Fruit fly (Drosophila melanogaster): Measurements from ENCODE around the gene Ndc80.
A peak's percentile ranks its signal among the peaks of the same experiment; 100 is the strongest.

Ndc80 gene

DNA sequence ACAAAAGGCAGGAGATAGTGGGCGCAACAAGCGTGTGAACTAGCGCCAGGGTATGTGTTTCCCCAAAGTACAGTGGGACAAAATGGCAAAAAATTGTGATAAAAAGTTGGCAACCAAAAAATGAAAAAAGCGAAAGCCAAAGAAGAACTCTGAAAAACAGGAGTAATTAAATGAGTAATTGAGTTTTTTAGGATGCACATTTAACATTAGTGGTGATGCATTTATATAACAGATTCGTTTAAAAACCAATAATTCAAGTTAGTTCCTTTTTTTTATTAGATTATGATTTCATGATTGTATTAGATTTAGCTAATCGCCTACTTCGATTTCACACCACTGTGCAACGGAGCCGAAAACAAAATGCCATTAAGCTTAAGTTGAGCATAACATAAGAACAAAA is 39.5 kb downstream of the Ndc80 start (continued):
- TF ChIP-seq Adf1 (GFP tag; IDR thresholded peaks at IDR 0.05) (no peak), CG31365 (tag; optimal IDR thresholded peaks at IDR 0.05) (no peak), CG1529 (GFP tag; optimal IDR thresholded peaks at IDR 0.05) (peak; percentile 43), CG10267 (tag; optimal IDR thresholded peaks at IDR 0.05) (peak; percentile 47), Sry-δ (GFP tag; optimal IDR thresholded peaks at IDR 0.05) (peak; percentile 6), Trl (optimal IDR thresholded peaks at IDR 0.05) (no peak), Trl (GFP tag; optimal IDR thresholded peaks at IDR 0.05) (peak; percentile 54), Ptx1 (GFP tag; IDR thresholded peaks at IDR 0.05) (peak; percentile 62), CG14014 (GFP tag; IDR thresholded peaks at IDR 0.05) (0 out of 2 replicates have a peak, but pooled peaks have one; percentile 27), CG15269 (tag; optimal IDR thresholded peaks at IDR 0.05) (peak; percentile 63), CG12659 (GFP tag; optimal IDR thresholded peaks at IDR 0.05) (peak; percentile 18), CG10147 (GFP tag; optimal IDR thresholded peaks at IDR 0.05) (peak; percentile 43), ftz-f1 (GFP tag; optimal IDR thresholded peaks at IDR 0.05) (no peak), hkb (optimal IDR thresholded peaks at IDR 0.05) (no peak), hkb (GFP tag; IDR thresholded peaks at IDR 0.05) (peak; percentile 41; the same call in 1 of the 2 replicates), tap (tag; optimal IDR thresholded peaks at IDR 0.05) (peak; percentile 22), CG12104 (GFP tag; optimal IDR thresholded peaks at IDR 0.05) (peak; percentile 9), CG7271 (tag; optimal IDR thresholded peaks at IDR 0.05) (no peak), lmd (GFP tag; IDR thresholded peaks at IDR 0.05) (peak; percentile 54), CG4360 (GFP tag; IDR thresholded peaks at IDR 0.05) (no peak), CkIIα-i1 (GFP tag; IDR thresholded peaks at IDR 0.05) (no peak), esg (GFP tag; conservative IDR thresholded peaks at IDR 0.05) (peak; percentile 51), Atf3 (GFP tag; optimal IDR thresholded peaks at IDR 0.05) (peak; percentile 14), CG14050 (GFP tag; IDR thresholded peaks at IDR 0.05) (no peak), dati (GFP tag; IDR thresholded peaks at IDR 0.05) (no peak), fd96Cb (tag; optimal IDR thresholded peaks at IDR 0.05) (peak; percentile 77), pb (GFP tag; optimal IDR thresholded peaks at IDR 0.05) (peak; percentile 26), tio (GFP tag; optimal IDR thresholded peaks at IDR 0.05) (peak; percentile 60), CG9817 (tag; optimal IDR thresholded peaks at IDR 0.05) (peak; percentile 10), dmrt11E (tag; optimal IDR thresholded peaks at IDR 0.05) (peak; percentile 53), br (optimal IDR thresholded peaks at IDR 0.05) (no peak), luna (GFP tag; optimal IDR thresholded peaks at IDR 0.05) (no peak), Mrtf (GFP tag; IDR thresholded peaks at IDR 0.05) (no peak), CG32772 (GFP tag; IDR thresholded peaks at IDR 0.05) (no peak), TFAM (GFP tag; optimal IDR thresholded peaks at IDR 0.05) (no peak), lbe (GFP tag; optimal IDR thresholded peaks at IDR 0.05) (no peak), CG6854 (GFP tag; optimal IDR thresholded peaks at IDR 0.05) (no peak), Opbp (GFP tag; IDR thresholded peaks at IDR 0.05; ENCODE audit: partially characterized antibody) (no peak), CG9876 (GFP tag; optimal IDR thresholded peaks at IDR 0.05) (peak; percentile 4), Xbp1 (GFP tag; optimal IDR thresholded peaks at IDR 0.05) (peak; percentile 60), Dbx (GFP tag; IDR thresholded peaks at IDR 0.05) (peak; percentile 58; the same call in 2 of the 3 replicates), CG6175 (GFP tag; IDR thresholded peaks at IDR 0.05) (no peak), Gsc (GFP tag; IDR thresholded peaks at IDR 0.05) (no peak), chn (GFP tag; optimal IDR thresholded peaks at IDR 0.05) (peak; percentile 59), CG7556 (GFP tag; optimal IDR thresholded peaks at IDR 0.05) (peak; percentile 73)
